Fruit fly (Drosophila melanogaster) whole organism, embryonic: ENCODE measurements around the gene fne.

Experiments
- Aef1 ChIP-seq: fragments of 200-800 bp; sonication (Bioruptor generic); IDR thresholded peaks from 3 replicates; pipeline ENCODE4 v1.3.6; 2022; ENCODE audit warnings: missing biosample characterization, missing genetic modification characterization
- Asciz ChIP-seq: fragments of 200-800 bp; sonication (Bioruptor generic); optimal IDR thresholded peaks from 2 replicates; lab custom pipeline; 2017; ENCODE audit warnings: missing biosample characterization, mild to moderate bottlenecking, missing genetic modification characterization, missing genetic modification reagents
- CG11085 ChIP-seq: fragments of 200-800 bp; sonication (Bioruptor generic); IDR thresholded peaks from 2 replicates; pipeline ENCODE4 v1.3.6; 2022; ENCODE audit warnings: missing biosample characterization, missing genetic modification characterization
- CG11456 ChIP-seq: fragments of 200-800 bp; sonication (Bioruptor generic); IDR thresholded peaks from 3 replicates; pipeline ENCODE4 v1.3.6; 2022; ENCODE audit warnings: missing biosample characterization, missing genetic modification characterization
- CG11504 ChIP-seq: fragments of 200-800 bp; sonication (Bioruptor generic); optimal IDR thresholded peaks from 3 replicates; lab custom pipeline; 2019; ENCODE audit warnings: missing biosample characterization, mild to moderate bottlenecking, missing genetic modification characterization, moderate library complexity
- CG11723 ChIP-seq: fragments of 200-800 bp; sonication (Bioruptor generic); optimal IDR thresholded peaks from 2 replicates; lab custom pipeline; 2017; ENCODE audit warnings: missing biosample characterization, mild to moderate bottlenecking, missing genetic modification characterization
- CG12659 ChIP-seq: fragments of 200-800 bp; sonication (Bioruptor generic); optimal IDR thresholded peaks from 3 replicates; lab custom pipeline; 2017; ENCODE audit warnings: mild to moderate bottlenecking, missing biosample characterization, missing genetic modification reagents, missing genetic modification characterization
- CG14710 ChIP-seq: fragments of 200-800 bp; sonication (Bioruptor generic); optimal IDR thresholded peaks from 3 replicates; lab custom pipeline; 2019; ENCODE audit warnings: missing biosample characterization, mild to moderate bottlenecking, missing genetic modification characterization, moderate library complexity
- CG15514 ChIP-seq: fragments of 200-800 bp; sonication (Bioruptor generic); optimal IDR thresholded peaks from 3 replicates; lab custom pipeline; 2017; ENCODE audit warnings: missing biosample characterization, missing genetic modification characterization, mild to moderate bottlenecking, moderate library complexity, missing genetic modification reagents
- CG17829 ChIP-seq: fragments of 200-800 bp; optimal IDR thresholded peaks from 2 replicates; lab custom pipeline; 2019; ENCODE audit warnings: missing biosample characterization, mild to moderate bottlenecking, missing genetic modification characterization, moderate library complexity
- CG18476 ChIP-seq: fragments of 200-800 bp; sonication (Bioruptor generic); optimal IDR thresholded peaks from 2 replicates; lab custom pipeline; 2016; ENCODE audit warnings: missing biosample characterization, mild to moderate bottlenecking, missing genetic modification characterization
- CG2889 ChIP-seq: fragments of 200-800 bp; sonication (Bioruptor generic); IDR thresholded peaks from 3 replicates; pipeline ENCODE4 v1.3.6; 2022; ENCODE audit warnings: missing biosample characterization, missing genetic modification characterization
- CG32532 ChIP-seq: fragments of 200-800 bp; sonication (Bioruptor generic); IDR thresholded peaks from 2 replicates; pipeline ENCODE4 v1.3.6; 2022; ENCODE audit warnings: missing biosample characterization, missing genetic modification characterization
- CG3726 ChIP-seq: fragments of 200-800 bp; sonication (Bioruptor generic); IDR thresholded peaks from 3 replicates; pipeline ENCODE4, ENCODE4 v1.3.6; 2022; ENCODE audit warnings: missing biosample characterization, missing genetic modification characterization
- CG42726 ChIP-seq: fragments of 200-800 bp; sonication (Bioruptor generic); IDR thresholded peaks from 2 replicates; pipeline ENCODE4 v1.3.6; 2022; ENCODE audit warnings: missing biosample characterization, missing genetic modification characterization; ENCODE audit not compliant: partially characterized antibody
- CG4424 ChIP-seq: fragments of 200-800 bp; sonication (Bioruptor generic); optimal IDR thresholded peaks from 3 replicates; lab custom pipeline; 2016; ENCODE audit warnings: missing biosample characterization, missing genetic modification characterization
- CG4730 ChIP-seq: fragments of 200-800 bp; sonication (Bioruptor generic); IDR thresholded peaks from 2 replicates; pipeline ENCODE4 v1.3.6; 2022; ENCODE audit warnings: missing biosample characterization, missing genetic modification characterization
- CG4854 ChIP-seq: fragments of 200-800 bp; sonication (Bioruptor generic); optimal IDR thresholded peaks from 2 replicates; lab custom pipeline; 2016; ENCODE audit warnings: missing biosample characterization, missing genetic modification characterization, inconsistent platforms
- CG5245 ChIP-seq: fragments of 200-800 bp; sonication (Bioruptor generic); optimal IDR thresholded peaks from 3 replicates; lab custom pipeline; 2016; ENCODE audit warnings: missing biosample characterization, missing genetic modification characterization
- CG6175 ChIP-seq: fragments of 200-800 bp; sonication (Bioruptor generic); IDR thresholded peaks from 3 replicates; pipeline ENCODE4 v1.3.6; 2022; ENCODE audit warnings: missing biosample characterization, missing genetic modification characterization
- CG7839 ChIP-seq: fragments of 200-800 bp; sonication (Bioruptor generic); optimal IDR thresholded peaks from 3 replicates; lab custom pipeline; 2018; ENCODE audit warnings: missing biosample characterization, mild to moderate bottlenecking, missing genetic modification characterization, moderate library complexity
- CG8478 ChIP-seq: fragments of >200 bp; optimal IDR thresholded peaks from 2 replicates; lab custom pipeline; 2018
- CG9727 ChIP-seq: fragments of 200-800 bp; sonication (Bioruptor generic); optimal IDR thresholded peaks from 3 replicates; lab custom pipeline; 2017; ENCODE audit warnings: missing biosample characterization, mild to moderate bottlenecking, missing genetic modification characterization
- Ets65A ChIP-seq: fragments of 200-800 bp; sonication (Bioruptor generic); peaks from one replicate; lab custom pipeline; 2016; ENCODE audit warnings: missing biosample characterization, missing genetic modification characterization
- Ets97D ChIP-seq: fragments of 200-800 bp; sonication (Bioruptor generic); optimal IDR thresholded peaks from 3 replicates; lab custom pipeline; 2016; ENCODE audit warnings: missing biosample characterization, missing genetic modification characterization
- HLH4C ChIP-seq: fragments of 200-800 bp; sonication (Bioruptor generic); IDR thresholded peaks from 3 replicates; pipeline ENCODE4 v1.3.6; 2022; ENCODE audit warnings: missing biosample characterization, missing genetic modification characterization; ENCODE audit not compliant: partially characterized antibody
- HmgD ChIP-seq: fragments of 200-800 bp; sonication (Bioruptor generic); optimal IDR thresholded peaks from 3 replicates; lab custom pipeline; 2016; ENCODE audit warnings: missing biosample characterization, missing genetic modification characterization
- Jarid2 ChIP-seq: fragments of 200-800 bp; sonication (Bioruptor generic); optimal IDR thresholded peaks from 3 replicates; lab custom pipeline; 2017; ENCODE audit warnings: mild to moderate bottlenecking, missing biosample characterization, missing genetic modification reagents, missing genetic modification characterization
- Mes4 ChIP-seq: fragments of 200-800 bp; sonication (Bioruptor generic); optimal IDR thresholded peaks from 2 replicates; lab custom pipeline; 2016; ENCODE audit warnings: missing biosample characterization, missing genetic modification characterization
- Opbp ChIP-seq: fragments of 200-800 bp; sonication (Bioruptor generic); IDR thresholded peaks from 3 replicates; pipeline ENCODE4 v1.3.6; 2022; ENCODE audit warnings: missing biosample characterization, missing genetic modification characterization; ENCODE audit not compliant: partially characterized antibody
- Stat92E ChIP-seq, 3 experiments: fragments of >200 bp in 2 of 3; fragments of 200-800 bp in 1 of 3; sonication (Bioruptor generic) in 1 of 3; optimal IDR thresholded peaks; 2 replicates each; lab custom pipeline; 2017 to 2019; ENCODE audit warnings: missing biosample characterization in 3 of 3, missing genetic modification characterization in 3 of 3, mild to moderate bottlenecking in 1 of 3, moderate library complexity in 1 of 3
- Xrp1 ChIP-seq: fragments of 200-800 bp; sonication (Bioruptor generic); IDR thresholded peaks from 2 replicates; pipeline ENCODE4 v1.3.6; 2022; ENCODE audit warnings: missing biosample characterization, missing genetic modification characterization
- ato ChIP-seq: fragments of 200-800 bp; sonication (Bioruptor generic); IDR thresholded peaks from 2 replicates; pipeline ENCODE4 v1.3.6; 2022; ENCODE audit warnings: missing biosample characterization, missing genetic modification characterization; ENCODE audit not compliant: partially characterized antibody
- cg ChIP-seq: fragments of 200-800 bp; sonication (Bioruptor generic); optimal IDR thresholded peaks from 3 replicates; lab custom pipeline; 2019; ENCODE audit warnings: missing biosample characterization, mild to moderate bottlenecking, missing genetic modification characterization, moderate library complexity
- dmrt11E ChIP-seq: fragments of 200-800 bp; sonication (Bioruptor generic); optimal IDR thresholded peaks from 3 replicates; lab custom pipeline; 2018; ENCODE audit warnings: missing biosample characterization, mild to moderate bottlenecking, missing genetic modification characterization, moderate library complexity
- klu ChIP-seq: fragments of 200-800 bp; sonication (Bioruptor generic); IDR thresholded peaks from 2 replicates; pipeline ENCODE4 v1.3.6; 2022; ENCODE audit warnings: missing biosample characterization, missing genetic modification characterization
- lab ChIP-seq: fragments of 200-800 bp; sonication (Bioruptor generic); optimal IDR thresholded peaks from 3 replicates; lab custom pipeline; 2017; ENCODE audit warnings: missing biosample characterization, missing genetic modification characterization, mild to moderate bottlenecking, moderate library complexity, missing genetic modification reagents
- nau ChIP-seq: fragments of 200-800 bp; sonication (Bioruptor generic); optimal IDR thresholded peaks from 3 replicates; lab custom pipeline; 2017; ENCODE audit warnings: missing biosample characterization, mild to moderate bottlenecking, missing genetic modification characterization, missing genetic modification reagents
- onecut ChIP-seq: fragments of 200-800 bp; sonication (Bioruptor generic); IDR thresholded peaks from 2 replicates; pipeline ENCODE4 v1.3.6; 2022; ENCODE audit warnings: missing biosample characterization, missing genetic modification characterization
- ro ChIP-seq: fragments of 200-800 bp; sonication (Bioruptor generic); IDR thresholded peaks from 2 replicates; pipeline ENCODE4 v1.3.6; 2022; ENCODE audit warnings: missing biosample characterization, missing genetic modification characterization
- sens ChIP-seq: fragments of 200-800 bp; sonication (Bioruptor generic); peaks from one replicate; lab custom pipeline; 2016; ENCODE audit warnings: missing biosample characterization, missing genetic modification characterization
- sens-2 ChIP-seq: fragments of 200-800 bp; sonication (Bioruptor generic); IDR thresholded peaks from 2 replicates; pipeline ENCODE4 v1.3.6; 2022; ENCODE audit warnings: missing biosample characterization, missing genetic modification characterization
- slbo ChIP-seq: fragments of 200-800 bp; sonication (Bioruptor generic); IDR thresholded peaks from 2 replicates; pipeline ENCODE4 v1.3.6; 2022; ENCODE audit warnings: missing biosample characterization, missing genetic modification characterization
- tll ChIP-seq, 2 experiments: fragments of 200-800 bp in 1 of 2; fragments of >200 bp in 1 of 2; sonication (Bioruptor generic) in 1 of 2; optimal IDR thresholded peaks; 2 replicates each; lab custom pipeline; 2017 to 2019; ENCODE audit warnings: missing biosample characterization in 2 of 2, missing genetic modification characterization in 2 of 2, mild to moderate bottlenecking in 1 of 2, moderate library complexity in 1 of 2
- ttk ChIP-seq: fragments of 200-800 bp; sonication (Bioruptor generic); IDR thresholded peaks from 2 replicates; pipeline ENCODE4 v2.1.2; 2022; ENCODE audit warnings: missing biosample characterization, missing genetic modification characterization
- wek ChIP-seq: fragments of 200-800 bp; sonication (Bioruptor generic); optimal IDR thresholded peaks from 3 replicates; lab custom pipeline; 2018; ENCODE audit warnings: missing biosample characterization, mild to moderate bottlenecking, missing genetic modification characterization, moderate library complexity
- wor ChIP-seq: fragments of 200-800 bp; sonication (Bioruptor generic); IDR thresholded peaks from 2 replicates; pipeline ENCODE4 v1.3.6; 2022; ENCODE audit warnings: missing biosample characterization, missing genetic modification characterization
- zen2 ChIP-seq: fragments of 200-800 bp; sonication (Bioruptor generic); IDR thresholded peaks from 3 replicates; pipeline ENCODE4 v1.3.6; 2022; ENCODE audit warnings: missing biosample characterization, missing genetic modification characterization; ENCODE audit not compliant: partially characterized antibody

The fne gene

DNA sequence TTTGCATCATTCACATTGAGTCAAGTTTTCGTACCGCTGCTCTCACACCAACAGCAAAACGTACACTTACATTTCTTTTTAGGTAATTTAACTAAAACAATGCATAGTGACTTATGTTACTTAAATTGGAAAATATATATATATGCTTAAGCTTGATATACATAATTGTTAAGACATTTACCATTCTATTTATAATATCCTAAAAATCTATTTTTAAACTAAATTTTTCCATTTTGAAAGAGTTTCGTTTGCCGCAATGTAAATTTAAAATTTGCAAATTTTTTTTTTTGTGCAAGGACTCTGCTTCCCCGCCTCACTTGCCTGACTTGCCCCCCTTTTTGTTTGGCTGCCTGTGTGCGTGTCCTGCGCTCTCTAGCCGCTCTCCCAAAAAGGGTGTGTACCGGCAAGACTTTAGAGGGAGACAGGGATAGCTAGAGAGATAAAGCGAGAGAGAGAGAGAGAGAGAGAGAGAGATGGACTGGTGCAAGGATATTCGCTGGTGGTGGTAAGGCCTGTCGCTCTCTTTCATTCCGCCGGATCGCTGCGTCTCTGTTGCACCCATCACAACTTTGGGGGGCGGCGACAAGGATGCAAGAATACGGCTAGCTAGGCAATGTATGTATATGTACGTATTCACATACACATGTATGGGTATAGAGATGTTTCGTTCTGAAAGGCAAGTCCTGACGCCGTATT, 20.7 kb downstream of the fne start (continued):
- TF ChIP-seq tll (GFP tag; optimal IDR thresholded peaks at IDR 0.05; lab: Kevin White, UChicago): peak in 1 of 2 experiments; percentile 47
- TF ChIP-seq CG11085 (GFP tag; lab: Robert Waterston, UW): no peak
- TF ChIP-seq CG12659 (GFP tag; lab: Kevin White, UChicago): peak; percentile 29
- no peak for TF ChIP-seq HmgD (GFP tag; lab: Kevin White, UChicago)
- TF ChIP-seq cg (GFP tag; lab: Kevin White, UChicago): peak; percentile 89
- peak; percentile 23 for TF ChIP-seq CG15514
- TF ChIP-seq ttk (GFP tag; lab: Robert Waterston, UW): no peak
- peak; percentile 30; the same call in 1 of the 2 replicates for TF ChIP-seq CG32532 (GFP tag; lab: Robert Waterston, UW)
- TF ChIP-seq slbo: peak; percentile 42; the same call in 1 of the 2 replicates
- TF ChIP-seq klu: 0 out of 2 replicates have a peak, but pooled peaks have one; percentile 17
- TF ChIP-seq CG11723: no peak
- TF ChIP-seq CG4854: no peak
- TF ChIP-seq CG8478: no peak
- TF ChIP-seq nau (GFP tag; lab: Kevin White, UChicago): no peak
- peak; percentile 49 for TF ChIP-seq sens (GFP tag; lab: Kevin White, UChicago)
- TF ChIP-seq Ets97D (GFP tag; lab: Kevin White, UChicago): no peak
- no peak for TF ChIP-seq ato (GFP tag; lab: Robert Waterston, UW)
- TF ChIP-seq ro (GFP tag; lab: Robert Waterston, UW): no peak

DNA sequence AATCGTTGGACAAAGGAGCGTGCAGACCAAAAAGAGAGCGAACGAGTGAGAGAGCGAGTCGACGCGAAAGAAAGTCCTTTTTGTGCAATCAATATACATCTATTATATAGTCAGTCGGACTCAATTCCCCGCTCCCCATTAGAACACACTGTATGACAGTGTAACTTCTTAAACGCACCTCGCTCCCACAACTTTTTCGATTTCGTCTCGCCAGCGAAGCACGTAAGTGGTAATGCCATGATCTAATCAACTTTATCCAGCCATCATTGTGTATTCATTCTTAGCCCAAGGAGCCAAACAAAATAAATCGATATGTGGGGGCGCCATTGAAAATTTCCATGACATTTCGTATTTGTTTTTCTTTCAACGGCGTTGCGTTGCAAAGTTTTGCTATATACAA, 21.7 kb downstream of the fne start:
- TF ChIP-seq Xrp1 (GFP tag; lab: Robert Waterston, UW): no peak
- peak; percentile 49; the same call in 1 of the 2 replicates for TF ChIP-seq onecut (GFP tag; lab: Robert Waterston, UW)
- no peak for TF ChIP-seq ro (GFP tag; lab: Robert Waterston, UW)
- no peak for TF ChIP-seq CG6175 (GFP tag; lab: Robert Waterston, UW)
- no peak for TF ChIP-seq lab (GFP tag; lab: Kevin White, UChicago)
- TF ChIP-seq CG18476 (GFP tag; lab: Kevin White, UChicago): peak; percentile 66
- TF ChIP-seq CG4424 (GFP tag; lab: Kevin White, UChicago): no peak
- TF ChIP-seq Ets65A: peak; percentile 58
- TF ChIP-seq CG2889 (GFP tag; lab: Robert Waterston, UW): no peak
- TF ChIP-seq CG5245 (GFP tag; lab: Kevin White, UChicago): no peak

DNA sequence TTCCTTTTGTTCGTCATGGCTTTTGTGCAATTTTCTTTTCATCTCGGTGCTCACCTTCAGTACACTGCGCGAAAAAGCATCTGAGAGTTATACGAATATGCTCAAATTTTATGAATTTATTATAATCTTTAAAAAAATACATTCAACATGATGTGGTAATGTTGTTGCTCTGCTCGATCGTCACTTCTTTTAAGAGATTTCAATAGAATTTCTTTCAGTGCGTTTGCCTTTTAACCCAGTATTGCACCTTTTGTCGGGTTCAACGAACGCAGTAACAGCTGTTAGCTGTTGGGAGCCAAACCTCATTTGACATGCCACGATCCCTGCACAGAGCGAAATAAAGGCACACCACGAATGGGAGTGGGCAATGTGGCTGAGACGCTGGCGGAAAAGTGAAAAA, 22.7 kb downstream of the fne start:
- TF ChIP-seq CG3726 (GFP tag; lab: Robert Waterston, UW): no peak
- TF ChIP-seq CG4730: no peak
- no peak for TF ChIP-seq zen2
- TF ChIP-seq HLH4C: no peak
- no peak for TF ChIP-seq Jarid2 (GFP tag; lab: Kevin White, UChicago)
- no peak for TF ChIP-seq wor (GFP tag; lab: Robert Waterston, UW)
- no peak for TF ChIP-seq CG42726
- TF ChIP-seq Aef1 (GFP tag; lab: Robert Waterston, UW): no peak
- TF ChIP-seq Asciz (GFP tag; lab: Kevin White, UChicago): no peak
- no peak for TF ChIP-seq Opbp
- TF ChIP-seq sens-2 (GFP tag; lab: Robert Waterston, UW): no peak
- TF ChIP-seq CG11504 (tag; lab: Kevin White, UChicago): peak; percentile 13
- peak; percentile 16 for TF ChIP-seq CG7839 (tag; lab: Kevin White, UChicago)
- TF ChIP-seq wek (GFP tag; lab: Kevin White, UChicago): no peak
- peak; percentile 30 for TF ChIP-seq CG14710 (tag; lab: Kevin White, UChicago)
- TF ChIP-seq Stat92E (GFP tag; optimal IDR thresholded peaks at IDR 0.05; lab: Kevin White, UChicago): no peak
- peak; percentile 52 for TF ChIP-seq CG9727 (GFP tag; lab: Kevin White, UChicago)
- no peak for TF ChIP-seq Mes4
- peak; percentile 62 for TF ChIP-seq dmrt11E
- peak; percentile 17 for TF ChIP-seq CG17829
- TF ChIP-seq CG11456 (GFP tag; lab: Robert Waterston, UW): no peak
